Fruit fly (Drosophila melanogaster): ENCODE measurements around the gene CG7488.

Gene CG7488

DNA sequence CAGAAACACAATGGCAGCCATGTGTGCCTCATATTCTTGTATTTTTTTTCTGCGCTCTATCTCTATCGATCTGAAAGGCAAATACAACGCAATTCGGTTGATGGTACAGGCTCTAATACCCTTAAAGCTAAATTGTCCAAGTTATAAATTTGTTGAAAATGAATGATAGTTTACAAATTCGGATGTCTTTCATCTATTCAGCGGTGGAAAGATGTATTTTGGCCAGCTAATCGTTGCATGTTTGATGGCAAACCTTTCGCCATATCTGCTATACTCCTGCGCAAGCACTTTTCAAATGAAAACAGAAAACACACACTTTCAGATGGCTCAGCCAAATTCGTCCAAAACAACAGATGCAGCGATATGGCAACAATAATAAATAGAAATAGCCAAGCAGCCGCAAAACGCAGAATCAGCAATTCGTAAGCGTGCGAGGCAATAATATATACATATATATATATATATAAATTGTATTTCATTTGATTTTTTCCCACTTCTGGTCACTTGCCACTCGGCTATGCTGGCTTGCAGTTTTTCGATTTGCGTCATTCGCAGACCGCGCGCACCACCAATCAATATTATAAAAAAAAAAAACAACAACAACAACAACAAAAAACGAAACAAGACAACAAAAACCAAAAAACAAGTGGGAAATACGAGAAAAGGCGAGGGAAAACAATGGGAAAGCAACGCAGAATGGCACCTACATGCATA, 18.9 kb downstream of the CG7488 start (continued):
- peak; percentile 3 for TF ChIP-seq CG8924 (tag; optimal IDR thresholded peaks at IDR 0.05)
- no peak for TF ChIP-seq gsb (GFP tag; IDR thresholded peaks at IDR 0.05)
- no peak for TF ChIP-seq H2.0 (GFP tag; IDR thresholded peaks at IDR 0.05)
- TF ChIP-seq nau (GFP tag; optimal IDR thresholded peaks at IDR 0.05) = no peak
- TF ChIP-seq Camta (GFP tag; optimal IDR thresholded peaks at IDR 0.05) = no peak
- peak; percentile 12; the same call in 1 of the 2 replicates for TF ChIP-seq Ptx1 (GFP tag; IDR thresholded peaks at IDR 0.05)
- no peak for TF ChIP-seq Hr3 (GFP tag; optimal IDR thresholded peaks at IDR 0.05)
- peak; percentile 55 for TF ChIP-seq D19A (tag; optimal IDR thresholded peaks at IDR 0.05)
- no peak for TF ChIP-seq pb (GFP tag; optimal IDR thresholded peaks at IDR 0.05)
- no peak for TF ChIP-seq CG17612 (GFP tag; IDR thresholded peaks at IDR 0.05)
- TF ChIP-seq ewg (GFP tag; optimal IDR thresholded peaks at IDR 0.05) = no peak
- peak; percentile 8 for TF ChIP-seq CG13424 (tag; optimal IDR thresholded peaks at IDR 0.05)
- no peak for TF ChIP-seq CG3847 (GFP tag; IDR thresholded peaks at IDR 0.05)
- peak in 1 of 2 experiments; percentile 30 for TF ChIP-seq Hr51 (GFP tag; optimal IDR thresholded peaks at IDR 0.05)
- no peak for TF ChIP-seq CG30431 (GFP tag; optimal IDR thresholded peaks at IDR 0.05)
- TF ChIP-seq unc-4 (GFP tag; IDR thresholded peaks at IDR 0.05; ENCODE audit: partially characterized antibody) = no peak
- TF ChIP-seq CG5245 (GFP tag; optimal IDR thresholded peaks at IDR 0.05) = no peak
- no peak for TF ChIP-seq pan (optimal IDR thresholded peaks at IDR 0.05)
- peak in 1 of 2 experiments; percentile 49 for TF ChIP-seq pan (GFP tag; optimal IDR thresholded peaks at IDR 0.05 in 1 of 2, IDR thresholded peaks at IDR 0.05 in 1 of 2)
- TF ChIP-seq hth (optimal IDR thresholded peaks at IDR 0.05) = no peak
- no peak for TF ChIP-seq PHDP (tag; optimal IDR thresholded peaks at IDR 0.05)
- TF ChIP-seq sc (optimal IDR thresholded peaks at IDR 0.05) = no peak
- TF ChIP-seq sc (GFP tag; optimal IDR thresholded peaks at IDR 0.05) = no peak
- no peak for TF ChIP-seq Optix (GFP tag; IDR thresholded peaks at IDR 0.05)
- no peak for TF ChIP-seq grn (GFP tag; optimal IDR thresholded peaks at IDR 0.05)
- TF ChIP-seq ap (GFP tag; IDR thresholded peaks at IDR 0.05) = no peak
- TF ChIP-seq Fer3 (tag; optimal IDR thresholded peaks at IDR 0.05) = peak; percentile 21
- no peak for TF ChIP-seq CG3065 (GFP tag; optimal IDR thresholded peaks at IDR 0.05)
- peak; percentile 16 for TF ChIP-seq CG12769 (tag; optimal IDR thresholded peaks at IDR 0.05)
- TF ChIP-seq CG14441 (GFP tag; IDR thresholded peaks at IDR 0.05) = 0 out of 2 replicates have a peak, but pooled peaks have one; percentile 35
- peak; percentile 55 for TF ChIP-seq Drgx (GFP tag; IDR thresholded peaks at IDR 0.05)
- peak; percentile 26; the same call in 1 of the 2 replicates for TF ChIP-seq CG9215 (GFP tag; IDR thresholded peaks at IDR 0.05)
- TF ChIP-seq onecut (GFP tag; IDR thresholded peaks at IDR 0.05) = no peak
- TF ChIP-seq jumu (GFP tag; optimal IDR thresholded peaks at IDR 0.05) = no peak
- TF ChIP-seq ara (GFP tag; IDR thresholded peaks at IDR 0.05) = 0 out of 2 replicates have a peak, but pooled peaks have one; percentile 33
- no peak for TF ChIP-seq CG8478 (optimal IDR thresholded peaks at IDR 0.05)
- no peak for TF ChIP-seq prd (optimal IDR thresholded peaks at IDR 0.05)
- peak; percentile 56; the same call in 2 of the 3 replicates for TF ChIP-seq prd (GFP tag; IDR thresholded peaks at IDR 0.05)
- no peak for TF ChIP-seq Dip2 (GFP tag; IDR thresholded peaks at IDR 0.05)
- TF ChIP-seq Atf6 (GFP tag; IDR thresholded peaks at IDR 0.05) = no peak
- peak; percentile 38 for TF ChIP-seq CG2120 (GFP tag; optimal IDR thresholded peaks at IDR 0.05)
- TF ChIP-seq Poxn (GFP tag; IDR thresholded peaks at IDR 0.05) = no peak
- no peak for TF ChIP-seq Trl (optimal IDR thresholded peaks at IDR 0.05)
- TF ChIP-seq Trl (GFP tag; optimal IDR thresholded peaks at IDR 0.05) = no peak
- TF ChIP-seq CG2712 (tag; optimal IDR thresholded peaks at IDR 0.05) = peak; percentile 1
- TF ChIP-seq az2 (GFP tag; optimal IDR thresholded peaks at IDR 0.05) = no peak
- peak; percentile 46 for TF ChIP-seq CG15269 (tag; optimal IDR thresholded peaks at IDR 0.05)
- TF ChIP-seq gt (GFP tag; IDR thresholded peaks at IDR 0.05) = no peak
- TF ChIP-seq NfI (GFP tag; optimal IDR thresholded peaks at IDR 0.05) = no peak
- no peak for TF ChIP-seq CG3407 (GFP tag; optimal IDR thresholded peaks at IDR 0.05)
- no peak for TF ChIP-seq CG7987 (GFP tag; optimal IDR thresholded peaks at IDR 0.05)
- peak; percentile 33 for TF ChIP-seq CG1603 (tag; optimal IDR thresholded peaks at IDR 0.05)

Data from whole organism, embryonic.